Worm (Caenorhabditis elegans) whole organism, L4 larva: ENCODE data around the gene clec-60.
A peak's percentile ranks its signal among the peaks of the same experiment; 100 is the strongest.

Source experiments
- F10B5.3 ChIP-seq: sonication (generic microtip); optimal IDR thresholded peaks from 2 replicates; lab custom pipeline; 2016; ENCODE audit warnings: mild to moderate bottlenecking, missing genetic modification characterization, missing compliant biosample characterization
- F37D6.2 ChIP-seq: sonication (generic microtip); optimal IDR thresholded peaks from 2 replicates; lab custom pipeline; 2016; ENCODE audit warnings: mild to moderate bottlenecking, missing genetic modification characterization, missing compliant biosample characterization
- ceh-62 ChIP-seq: sonication (generic microtip); optimal IDR thresholded peaks from 2 replicates; lab custom pipeline; 2017; ENCODE audit warnings: missing biosample characterization, missing genetic modification characterization
- gei-8 ChIP-seq: fragments of 200-800 bp; sonication (Bioruptor generic); optimal IDR thresholded peaks from 2 replicates; lab custom pipeline; 2018; ENCODE audit warnings: mild to moderate bottlenecking, missing genetic modification characterization, missing compliant biosample characterization
- mdl-1 ChIP-seq, 2 experiments: fragments of 150-350 bp in 1 of 2; sonication (generic microtip) in 1 of 2; optimal IDR thresholded peaks; 2 replicates each; lab custom pipeline; 2014 to 2017; ENCODE audit warnings: missing biosample characterization in 2 of 2, missing genetic modification characterization in 2 of 2
- mep-1 ChIP-seq: fragments of 150-350 bp; sonication (generic microtip); optimal IDR thresholded peaks from 3 replicates; lab custom pipeline; 2014; ENCODE audit warnings: missing biosample characterization, missing genetic modification characterization
- mes-2 ChIP-seq: sonication (generic microtip); optimal IDR thresholded peaks from 2 replicates; lab custom pipeline; 2016; ENCODE audit warnings: missing genotype, mild to moderate bottlenecking, missing genetic modification characterization, missing compliant biosample characterization; ENCODE audit not compliant: poor library complexity, severe bottlenecking
- nhr-10 ChIP-seq: fragments of 150-350 bp; optimal IDR thresholded peaks from 2 replicates; lab custom pipeline; 2014; ENCODE audit warnings: missing biosample characterization, missing genetic modification characterization
- snpc-4 ChIP-seq: fragments of 150-350 bp; optimal IDR thresholded peaks from 2 replicates; lab custom pipeline; 2014; ENCODE audit warnings: missing biosample characterization, missing genetic modification characterization
- unc-62 ChIP-seq, 3 experiments: fragments of 150-350 bp in 1 of 3; sonication (generic microtip); optimal IDR thresholded peaks in 2 of 3; peaks in 1 of 3; 1 replicate in 1 of 3; 2 replicates in 2 of 3; lab custom pipeline; 2014 to 2017; ENCODE audit warnings: missing biosample characterization in 3 of 3, missing genetic modification characterization in 3 of 3, missing genetic modification reagents in 3 of 3, missing genotype in 1 of 3

ce11 chrII:10447348-10448316 lies 34.0 kb downstream of the clec-60 start, which contains the start of gene ZK673.2:
- TF ChIP-seq F37D6.2 (tag; lab: Kevin White, UChicago) (no peak), mes-2 (tag; lab: Kevin White, UChicago) (peak; percentile 42), gei-8 (peak; percentile 57), mep-1 (peak; percentile 11), mdl-1 (tag; optimal IDR thresholded peaks at IDR 0.05; lab: Kevin White, UChicago) (peak; percentile 48 to 92), unc-62 (GFP tag; optimal IDR thresholded peaks at IDR 0.05 in 1 of 2; lab: Kevin White, UChicago) (peak in 1 of 2 experiments; percentile 99), unc-62 (tag; optimal IDR thresholded peaks at IDR 0.05; lab: Kevin White, UChicago) (no peak), F10B5.3 (no peak), snpc-4 (tag; lab: Kevin White, UChicago) (no peak), nhr-10 (tag; lab: Kevin White, UChicago) (peak; percentile 61), ceh-62 (tag; lab: Kevin White, UChicago) (no peak)
